Worm (Caenorhabditis elegans): ENCODE results near the gene Y69H2.17.

Gene Y69H2.17

ce11 chrV:18684455-18684987 lies at the start of gene Y69H2.17:
Gene Y69H2.17 (plus strand): TSS chrV:18684937.
- TF ChIP-seq sma-9 (GFP tag; optimal IDR thresholded peaks at IDR 0.05): no peak
- no peak for TF ChIP-seq sma-9 (tag; optimal IDR thresholded peaks at IDR 0.05)
- TF ChIP-seq dmd-4 (tag; optimal IDR thresholded peaks at IDR 0.05): no peak
- no peak for TF ChIP-seq egl-27 (tag; optimal IDR thresholded peaks at IDR 0.05)
- TF ChIP-seq C34F6.9 (tag; optimal IDR thresholded peaks at IDR 0.05): no peak
- no peak for TF ChIP-seq nhr-129 (tag; optimal IDR thresholded peaks at IDR 0.05)

ce11 chrV:18636248-18636647 lies 48.5 kb upstream of the Y69H2.17 start, which contains the start of gene egas-3:
Gene egas-3 (minus strand): TSS chrV:18636348.
- TF ChIP-seq sem-4 (tag; optimal IDR thresholded peaks at IDR 0.05) (no peak), blmp-1 (tag; optimal IDR thresholded peaks at IDR 0.05; ENCODE audit: insufficient read depth) (no peak), nhr-237 (tag; optimal IDR thresholded peaks at IDR 0.05) (no peak), nhr-11 (tag; optimal IDR thresholded peaks at IDR 0.05) (no peak)

- TF ChIP-seq lin-13 (GFP tag; optimal IDR thresholded peaks at IDR 0.05): no peak
- TF ChIP-seq gmeb-1 (tag; optimal IDR thresholded peaks at IDR 0.05): peak; percentile 11
- no peak for TF ChIP-seq nhr-77 (tag; optimal IDR thresholded peaks at IDR 0.05)
- TF ChIP-seq sma-3 (GFP tag; optimal IDR thresholded peaks at IDR 0.05): peak; percentile 58
- no peak for TF ChIP-seq ztf-1 (GFP tag; conservative IDR thresholded peaks at IDR 0.05)
- no peak for TF ChIP-seq elt-3 (tag; optimal IDR thresholded peaks at IDR 0.05)
- no peak for TF ChIP-seq dmd-4 (tag; optimal IDR thresholded peaks at IDR 0.05)
- TF ChIP-seq nhr-25 (tag; optimal IDR thresholded peaks at IDR 0.05): peak; percentile 36
- TF ChIP-seq nhr-11 (tag; optimal IDR thresholded peaks at IDR 0.05): no peak
- no peak for TF ChIP-seq F13H6.1 (tag; optimal IDR thresholded peaks at IDR 0.05)
- TF ChIP-seq blmp-1 (tag; optimal IDR thresholded peaks at IDR 0.05; ENCODE audit: insufficient read depth): no peak
- TF ChIP-seq nhr-12 (tag; optimal IDR thresholded peaks at IDR 0.05): no peak
- TF ChIP-seq nhr-129 (tag; optimal IDR thresholded peaks at IDR 0.05): peak; percentile 22
- no peak for TF ChIP-seq mdl-1 (tag; optimal IDR thresholded peaks at IDR 0.05)
- TF ChIP-seq C34F6.9 (tag; optimal IDR thresholded peaks at IDR 0.05): no peak
- TF ChIP-seq lsy-2 (tag; optimal IDR thresholded peaks at IDR 0.05): no peak
- TF ChIP-seq elt-1 (tag; optimal IDR thresholded peaks at IDR 0.05): no peak
- TF ChIP-seq R02D3.7 (tag; optimal IDR thresholded peaks at IDR 0.05): no peak
- no peak for TF ChIP-seq unc-55 (GFP tag; optimal IDR thresholded peaks at IDR 0.05)
- no peak for TF ChIP-seq nhr-23 (tag; optimal IDR thresholded peaks at IDR 0.05)
- no peak for TF ChIP-seq ceh-16 (tag; optimal IDR thresholded peaks at IDR 0.05)
- TF ChIP-seq skn-1 (tag; optimal IDR thresholded peaks at IDR 0.05): no peak
- TF ChIP-seq ama-1 (optimal IDR thresholded peaks at IDR 0.05): peak; percentile 69
- TF ChIP-seq aly-2 (tag; optimal IDR thresholded peaks at IDR 0.05): no peak
- TF ChIP-seq egl-27 (tag; optimal IDR thresholded peaks at IDR 0.05): no peak
- peak; percentile 6 for TF ChIP-seq nhr-21 (tag; optimal IDR thresholded peaks at IDR 0.05)
- no peak for TF ChIP-seq nhr-6 (tag; optimal IDR thresholded peaks at IDR 0.05)
- no peak for TF ChIP-seq nhr-237 (tag; optimal IDR thresholded peaks at IDR 0.05)
- TF ChIP-seq nhr-10 (tag; optimal IDR thresholded peaks at IDR 0.05): no peak
- no peak for TF ChIP-seq mab-5 (tag; optimal IDR thresholded peaks at IDR 0.05)
- TF ChIP-seq mbf-1 (tag; optimal IDR thresholded peaks at IDR 0.05): no peak
- TF ChIP-seq ZK546.5 (tag; optimal IDR thresholded peaks at IDR 0.05): no peak
- TF ChIP-seq sma-9 (GFP tag; optimal IDR thresholded peaks at IDR 0.05): no peak
- TF ChIP-seq sma-9 (tag; optimal IDR thresholded peaks at IDR 0.05): no peak
These were observed 47.0 kb upstream of the Y69H2.17 start for ce11 chrV:18637544-18638366.

ce11 chrV:18638367-18638873 lies 46.3 kb upstream of the Y69H2.17 start, which contains the start of gene col-42:
Gene col-42 (plus strand): TSS chrV:18638484.
- TF ChIP-seq sma-3 (GFP tag; optimal IDR thresholded peaks at IDR 0.05) (peak; percentile 34), ztf-4 (tag; optimal IDR thresholded peaks at IDR 0.05) (no peak), ceh-16 (tag; optimal IDR thresholded peaks at IDR 0.05) (peak; percentile 0)

All from whole organism, L2 larva.